Fruit fly (Drosophila melanogaster) whole organism, prepupa: Measurements from ENCODE around the gene CG8607.

Experiments
- Blimp-1 ChIP-seq: fragments of 200-800 bp; sonication (Bioruptor generic); optimal IDR thresholded peaks from 3 replicates; lab custom pipeline; 2017; ENCODE audit warnings: missing biosample characterization, missing genetic modification characterization, mild to moderate bottlenecking, moderate library complexity, missing genetic modification reagents
- CG10631 ChIP-seq: fragments of 200-800 bp; sonication (Bioruptor generic); optimal IDR thresholded peaks from 2 replicates; lab custom pipeline; 2016; ENCODE audit warnings: missing biosample characterization, missing genetic modification characterization
- CG10669 ChIP-seq: fragments of 200-800 bp; sonication (Bioruptor generic); optimal IDR thresholded peaks from 3 replicates; lab custom pipeline; 2018; ENCODE audit warnings: missing biosample characterization, mild to moderate bottlenecking, missing genetic modification characterization, moderate library complexity
- CG11294 ChIP-seq: fragments of 200-800 bp; sonication (Bioruptor generic); IDR thresholded peaks from 2 replicates; pipeline ENCODE4 v1.3.6; 2022; ENCODE audit warnings: missing biosample characterization, missing genetic modification characterization
- CG11762 ChIP-seq: fragments of 200-800 bp; sonication (Bioruptor generic); optimal IDR thresholded peaks from 3 replicates; lab custom pipeline; 2016; ENCODE audit warnings: missing biosample characterization, missing genetic modification characterization; ENCODE audit not compliant: insufficient read depth
- CG15336 ChIP-seq: fragments of 200-800 bp; sonication (Bioruptor generic); IDR thresholded peaks from 2 replicates; pipeline ENCODE4 v1.3.6; 2022; ENCODE audit warnings: missing biosample characterization, missing genetic modification characterization
- CG1621 ChIP-seq: fragments of 200-800 bp; sonication (Bioruptor generic); optimal IDR thresholded peaks from 3 replicates; lab custom pipeline; 2018; ENCODE audit warnings: missing biosample characterization, mild to moderate bottlenecking, missing genetic modification characterization
- CG16779 ChIP-seq: fragments of 200-800 bp; sonication (Bioruptor generic); optimal IDR thresholded peaks from 3 replicates; lab custom pipeline; 2017; ENCODE audit warnings: missing biosample characterization, mild to moderate bottlenecking, missing genetic modification characterization
- CG3032 ChIP-seq: fragments of 200-800 bp; optimal IDR thresholded peaks from 2 replicates; lab custom pipeline; 2019; ENCODE audit warnings: missing biosample characterization, mild to moderate bottlenecking, missing genetic modification characterization, moderate library complexity
- CG31627 ChIP-seq: fragments of 200-800 bp; sonication (Bioruptor generic); optimal IDR thresholded peaks from 3 replicates; lab custom pipeline; 2016; ENCODE audit warnings: missing biosample characterization, missing genetic modification characterization
- CG32006 ChIP-seq: fragments of 200-800 bp; sonication (Bioruptor generic); optimal IDR thresholded peaks from 3 replicates; lab custom pipeline; 2017; ENCODE audit warnings: missing biosample characterization, mild to moderate bottlenecking, missing genetic modification characterization
- CG34406 ChIP-seq: fragments of 200-800 bp; sonication (Bioruptor generic); optimal IDR thresholded peaks from 3 replicates; lab custom pipeline; 2016; ENCODE audit warnings: missing biosample characterization, missing genetic modification characterization
- CG3919 ChIP-seq: fragments of 200-800 bp; sonication (Bioruptor generic); optimal IDR thresholded peaks from 3 replicates; lab custom pipeline; 2016; ENCODE audit warnings: missing biosample characterization, missing genetic modification characterization
- CG4318 ChIP-seq: fragments of 200-800 bp; sonication (Bioruptor generic); optimal IDR thresholded peaks from 3 replicates; lab custom pipeline; 2017; ENCODE audit warnings: missing biosample characterization, mild to moderate bottlenecking, missing genetic modification characterization
- CG6792 ChIP-seq: fragments of 200-800 bp; sonication (Bioruptor generic); optimal IDR thresholded peaks from 3 replicates; lab custom pipeline; 2016; ENCODE audit warnings: missing biosample characterization, missing genetic modification characterization
- CG6808 ChIP-seq: fragments of 200-800 bp; sonication (Bioruptor generic); optimal IDR thresholded peaks from 3 replicates; lab custom pipeline; 2017; ENCODE audit warnings: missing biosample characterization, missing genetic modification characterization, mild to moderate bottlenecking, moderate library complexity, missing genetic modification reagents
- CG8119 ChIP-seq: fragments of 200-800 bp; sonication (Bioruptor generic); IDR thresholded peaks from 3 replicates; pipeline ENCODE4 v1.3.6; 2022; ENCODE audit warnings: missing biosample characterization, missing genetic modification characterization
- CG8319 ChIP-seq: fragments of 200-800 bp; sonication (Bioruptor generic); optimal IDR thresholded peaks from 3 replicates; lab custom pipeline; 2016; ENCODE audit warnings: missing biosample characterization, missing genetic modification characterization
- CG9139 ChIP-seq: fragments of 200-800 bp; sonication (Bioruptor generic); optimal IDR thresholded peaks from 3 replicates; lab custom pipeline; 2017; ENCODE audit warnings: missing biosample characterization, mild to moderate bottlenecking, missing genetic modification characterization
- Eip75B ChIP-seq: fragments of 200-800 bp; sonication (Bioruptor generic); optimal IDR thresholded peaks from 3 replicates; lab custom pipeline; 2016; ENCODE audit warnings: missing biosample characterization, missing genetic modification characterization
- Eip78C ChIP-seq: fragments of 200-800 bp; sonication (Bioruptor generic); peaks from one replicate; lab custom pipeline; 2016; ENCODE audit warnings: missing biosample characterization, missing genetic modification characterization
- Eip93F ChIP-seq: fragments of 200-800 bp; sonication (Bioruptor generic); optimal IDR thresholded peaks from 2 replicates; lab custom pipeline; 2016; ENCODE audit warnings: missing biosample characterization, mild to moderate bottlenecking, missing genetic modification characterization
- Gug ChIP-seq: fragments of 200-800 bp; sonication (Bioruptor generic); IDR thresholded peaks from 2 replicates; pipeline ENCODE4 v1.3.6; 2022; ENCODE audit warnings: missing biosample characterization, missing genetic modification characterization
- Hr39 ChIP-seq: fragments of 200-800 bp; sonication (Bioruptor generic); optimal IDR thresholded peaks from 2 replicates; lab custom pipeline; 2016; ENCODE audit warnings: missing biosample characterization, missing genetic modification characterization
- Hr4 ChIP-seq: fragments of 200-800 bp; sonication (Bioruptor generic); optimal IDR thresholded peaks from 3 replicates; lab custom pipeline; 2016; ENCODE audit warnings: missing biosample characterization, missing genetic modification characterization
- Lpt ChIP-seq: fragments of 200-800 bp; sonication (Bioruptor generic); optimal IDR thresholded peaks from 3 replicates; lab custom pipeline; 2016; ENCODE audit warnings: missing biosample characterization, missing genetic modification characterization
- Met ChIP-seq: fragments of 200-800 bp; sonication (Bioruptor generic); optimal IDR thresholded peaks from 3 replicates; lab custom pipeline; 2016; ENCODE audit warnings: missing biosample characterization, missing genetic modification characterization
- OdsH ChIP-seq: fragments of 200-800 bp; sonication (Bioruptor generic); optimal IDR thresholded peaks from 3 replicates; lab custom pipeline; 2016; ENCODE audit warnings: missing biosample characterization, missing genetic modification characterization
- Smox ChIP-seq: fragments of 200-800 bp; sonication (Bioruptor generic); optimal IDR thresholded peaks from 3 replicates; lab custom pipeline; 2016; ENCODE audit warnings: missing biosample characterization, missing genetic modification characterization
- Sox102F ChIP-seq: fragments of 200-800 bp; sonication (Bioruptor generic); optimal IDR thresholded peaks from 2 replicates; lab custom pipeline; 2016; ENCODE audit warnings: missing biosample characterization, mild to moderate bottlenecking, missing genetic modification characterization
- Sox15 ChIP-seq: fragments of 200-800 bp; sonication (Bioruptor generic); optimal IDR thresholded peaks from 3 replicates; lab custom pipeline; 2016; ENCODE audit warnings: missing biosample characterization, missing genetic modification characterization
- achi ChIP-seq: fragments of 200-800 bp; sonication (Bioruptor generic); optimal IDR thresholded peaks from 3 replicates; lab custom pipeline; 2016; ENCODE audit warnings: missing biosample characterization, missing genetic modification characterization
- acj6 ChIP-seq: fragments of 200-800 bp; sonication (Bioruptor generic); optimal IDR thresholded peaks from 3 replicates; lab custom pipeline; 2016; ENCODE audit warnings: missing biosample characterization, missing genetic modification characterization
- cyc ChIP-seq: fragments of 200-800 bp; sonication (Bioruptor generic); optimal IDR thresholded peaks from 3 replicates; lab custom pipeline; 2016; ENCODE audit warnings: missing biosample characterization, missing genetic modification characterization
- dac ChIP-seq: fragments of 200-800 bp; sonication (Bioruptor generic); optimal IDR thresholded peaks from 2 replicates; lab custom pipeline; 2017; ENCODE audit warnings: missing biosample characterization, mild to moderate bottlenecking, missing genetic modification characterization
- eg ChIP-seq: fragments of 200-800 bp; sonication (Bioruptor generic); IDR thresholded peaks from 3 replicates; pipeline ENCODE4 v1.3.6; 2022; ENCODE audit warnings: missing biosample characterization, missing genetic modification characterization
- esn ChIP-seq: fragments of 200-800 bp; sonication (Bioruptor generic); optimal IDR thresholded peaks from 2 replicates; lab custom pipeline; 2016; ENCODE audit warnings: missing biosample characterization, mild to moderate bottlenecking, missing genetic modification characterization, moderate library complexity
- fd59A ChIP-seq: fragments of 200-800 bp; sonication (Bioruptor generic); optimal IDR thresholded peaks from 2 replicates; lab custom pipeline; 2017; ENCODE audit warnings: missing biosample characterization, mild to moderate bottlenecking, missing genetic modification characterization, missing genetic modification reagents
- fd85E ChIP-seq: fragments of 200-800 bp; sonication (Bioruptor generic); optimal IDR thresholded peaks from 3 replicates; lab custom pipeline; 2016; ENCODE audit warnings: missing biosample characterization, missing genetic modification characterization
- fkh ChIP-seq: fragments of 200-800 bp; sonication (Bioruptor generic); optimal IDR thresholded peaks from 3 replicates; lab custom pipeline; 2017; ENCODE audit warnings: missing biosample characterization, mild to moderate bottlenecking, missing genetic modification characterization, moderate library complexity
- lz ChIP-seq: fragments of 200-800 bp; sonication (Bioruptor generic); optimal IDR thresholded peaks from 3 replicates; lab custom pipeline; 2016; ENCODE audit warnings: missing biosample characterization, missing genetic modification characterization
- pdm3 ChIP-seq: fragments of 200-800 bp; sonication (Bioruptor generic); optimal IDR thresholded peaks from 3 replicates; lab custom pipeline; 2016; ENCODE audit warnings: missing biosample characterization, missing genetic modification characterization
- salr ChIP-seq, 2 experiments: fragments of 200-800 bp; sonication (Bioruptor generic); optimal IDR thresholded peaks; 3 replicates each; lab custom pipeline; 2016 to 2018; ENCODE audit warnings: missing biosample characterization in 2 of 2, missing genetic modification characterization in 2 of 2, mild to moderate bottlenecking in 1 of 2
- spab ChIP-seq: fragments of 200-800 bp; sonication (Bioruptor generic); optimal IDR thresholded peaks from 2 replicates; lab custom pipeline; 2017; ENCODE audit warnings: missing biosample characterization, mild to moderate bottlenecking, missing genetic modification characterization, missing genetic modification reagents
- ss ChIP-seq, 2 experiments: fragments of 200-800 bp; sonication (Bioruptor generic); optimal IDR thresholded peaks; 2 replicates in 1 of 2; 3 replicates in 1 of 2; lab custom pipeline; 2017 to 2018; ENCODE audit warnings: mild to moderate bottlenecking in 2 of 2, missing biosample characterization in 2 of 2, missing genetic modification characterization in 2 of 2, moderate library complexity in 1 of 2
- svp ChIP-seq: fragments of 200-800 bp; sonication (Bioruptor generic); peaks from one replicate; lab custom pipeline; 2016; ENCODE audit warnings: missing biosample characterization, missing genetic modification characterization
- topi ChIP-seq: fragments of 200-800 bp; sonication (Bioruptor generic); optimal IDR thresholded peaks from 3 replicates; lab custom pipeline; 2016; ENCODE audit warnings: missing biosample characterization, missing genetic modification characterization
- vri ChIP-seq: fragments of 200-800 bp; sonication (Bioruptor generic); optimal IDR thresholded peaks from 3 replicates; lab custom pipeline; 2016; ENCODE audit warnings: missing biosample characterization, mild to moderate bottlenecking, missing genetic modification characterization

Gene CG8607

dm6 chr3L:7359827-7360323 is 40.0 kb downstream of the CG8607 start, which contains the start of gene pst (continued):
- peak; percentile 0 for TF ChIP-seq cyc (GFP tag; lab: Kevin White, UChicago)
- no peak for TF ChIP-seq topi
- no peak for TF ChIP-seq CG15336 (GFP tag; lab: Robert Waterston, UW)
- no peak for TF ChIP-seq CG4318 (GFP tag; lab: Kevin White, UChicago)
- TF ChIP-seq CG16779 (tag; lab: Kevin White, UChicago), result no peak
- TF ChIP-seq salr (GFP tag; optimal IDR thresholded peaks at IDR 0.05; lab: Kevin White, UChicago), result no peak
- no peak for TF ChIP-seq lz
- TF ChIP-seq fd59A (GFP tag; lab: Kevin White, UChicago), result no peak
- TF ChIP-seq CG3919 (GFP tag; lab: Kevin White, UChicago), result peak; percentile 8
- TF ChIP-seq achi, result no peak
- TF ChIP-seq dac, result no peak
- TF ChIP-seq Eip75B (GFP tag; lab: Kevin White, UChicago), result no peak
- TF ChIP-seq, all 60 proteins: peak for 8

- peak; percentile 17 for TF ChIP-seq CG3919 (GFP tag; lab: Kevin White, UChicago)
- TF ChIP-seq CG1621 (tag; lab: Kevin White, UChicago), result peak; percentile 49
- TF ChIP-seq cyc (GFP tag; lab: Kevin White, UChicago), result no peak
- peak; percentile 17 for TF ChIP-seq CG6808
- no peak for TF ChIP-seq Smox (GFP tag; lab: Kevin White, UChicago)
- TF ChIP-seq Eip93F (GFP tag; lab: Kevin White, UChicago), result peak; percentile 55
- no peak for TF ChIP-seq CG9139 (GFP tag; lab: Kevin White, UChicago)
- no peak for TF ChIP-seq Lpt
- no peak for TF ChIP-seq Gug (GFP tag; lab: Robert Waterston, UW)
- TF ChIP-seq Eip75B (GFP tag; lab: Kevin White, UChicago), result no peak
- no peak for TF ChIP-seq CG11762 (GFP tag; lab: Kevin White, UChicago)
- TF ChIP-seq pdm3 (GFP tag; lab: Kevin White, UChicago), result no peak
- peak; percentile 4 for TF ChIP-seq CG6792 (GFP tag; lab: Kevin White, UChicago)
- no peak for TF ChIP-seq Blimp-1 (GFP tag; lab: Kevin White, UChicago)
- TF ChIP-seq CG10631 (GFP tag; lab: Kevin White, UChicago), result peak; percentile 38
- no peak for TF ChIP-seq Sox102F (GFP tag; lab: Kevin White, UChicago)
- peak; percentile 52 for TF ChIP-seq acj6 (GFP tag; lab: Kevin White, UChicago)
- no peak for TF ChIP-seq ss (GFP tag; optimal IDR thresholded peaks at IDR 0.05; lab: Kevin White, UChicago)
- no peak for TF ChIP-seq CG10669 (GFP tag; lab: Kevin White, UChicago)
- no peak for TF ChIP-seq CG4318 (GFP tag; lab: Kevin White, UChicago)
- peak; percentile 50 for TF ChIP-seq OdsH (GFP tag; lab: Kevin White, UChicago)
- peak; percentile 38 for TF ChIP-seq CG34406 (GFP tag; lab: Kevin White, UChicago)
- TF ChIP-seq esn (GFP tag; lab: Kevin White, UChicago), result peak; percentile 16
- TF ChIP-seq CG15336 (GFP tag; lab: Robert Waterston, UW), result peak; percentile 57
- peak; percentile 39 for TF ChIP-seq Hr39 (GFP tag; lab: Kevin White, UChicago)
- TF ChIP-seq CG31627 (GFP tag; lab: Kevin White, UChicago), result peak; percentile 34
- no peak for TF ChIP-seq svp (GFP tag; lab: Kevin White, UChicago)
- TF ChIP-seq fkh (GFP tag; lab: Kevin White, UChicago), result peak; percentile 26
- TF ChIP-seq salr (GFP tag; optimal IDR thresholded peaks at IDR 0.05; lab: Kevin White, UChicago), result no peak
- peak; percentile 49 for TF ChIP-seq achi
- TF ChIP-seq CG8319 (GFP tag; lab: Kevin White, UChicago), result peak; percentile 96
- peak; percentile 43 for TF ChIP-seq CG32006
- no peak for TF ChIP-seq Hr4 (GFP tag; lab: Kevin White, UChicago)
- TF ChIP-seq Sox15 (GFP tag; lab: Kevin White, UChicago), result no peak
- peak; percentile 38 for TF ChIP-seq CG3032 (tag; lab: Kevin White, UChicago)
- TF ChIP-seq topi, result no peak
- no peak for TF ChIP-seq CG16779 (tag; lab: Kevin White, UChicago)
- no peak for TF ChIP-seq fd85E (GFP tag; lab: Kevin White, UChicago)
- peak; percentile 24 for TF ChIP-seq vri (GFP tag; lab: Kevin White, UChicago)
- peak; percentile 34 for TF ChIP-seq Eip78C
- no peak; the same call in 2 of the 3 replicates for TF ChIP-seq CG8119 (GFP tag; lab: Robert Waterston, UW)
- peak; percentile 51; the same call in 2 of the 3 replicates for TF ChIP-seq eg
- no peak for TF ChIP-seq Met
- no peak for TF ChIP-seq CG11294 (GFP tag; lab: Robert Waterston, UW)
- TF ChIP-seq spab (GFP tag; lab: Kevin White, UChicago), result no peak
These were observed 40.5 kb downstream of the CG8607 start, which contains the start of gene Sec63 for dm6 chr3L:7360324-7360852. Gene Sec63, plus strand, starts transcription at chr3L:7360561.
